Fruit fly (Drosophila melanogaster) whole organism, pupa: ENCODE results near the gene CG5687.

ENCODE experiments used
- CG10348 ChIP-seq: fragments of 200-800 bp; sonication (Bioruptor generic); IDR thresholded peaks from 2 replicates; pipeline ENCODE4 v1.3.6; 2022; ENCODE audit warnings: missing biosample characterization, missing genetic modification characterization
- CG14655 ChIP-seq: fragments of 200-800 bp; sonication (Bioruptor generic); optimal IDR thresholded peaks from 3 replicates; lab custom pipeline; 2017; ENCODE audit warnings: mild to moderate bottlenecking, missing biosample characterization, missing genetic modification reagents, missing genetic modification characterization
- CG32121 ChIP-seq: fragments of 200-800 bp; sonication (Bioruptor generic); IDR thresholded peaks from 2 replicates; pipeline ENCODE4 v1.3.6; 2022; ENCODE audit warnings: missing biosample characterization, missing genetic modification characterization
- CG8159 ChIP-seq: fragments of 200-800 bp; sonication (Bioruptor generic); optimal IDR thresholded peaks from 3 replicates; lab custom pipeline; 2018; ENCODE audit warnings: missing biosample characterization, mild to moderate bottlenecking, missing genetic modification characterization, moderate library complexity
- CG8301 ChIP-seq: fragments of 200-800 bp; sonication (Bioruptor generic); optimal IDR thresholded peaks from 2 replicates; lab custom pipeline; 2018; ENCODE audit warnings: missing biosample characterization, mild to moderate bottlenecking, missing genetic modification characterization
- D1 ChIP-seq: fragments of 200-800 bp; sonication (Bioruptor generic); optimal IDR thresholded peaks from 2 replicates; lab custom pipeline; 2018; ENCODE audit warnings: missing biosample characterization, mild to moderate bottlenecking, missing genetic modification characterization, moderate library complexity
- EcR ChIP-seq: fragments of 200-800 bp; sonication (Bioruptor generic); optimal IDR thresholded peaks from 3 replicates; lab custom pipeline; 2019; ENCODE audit warnings: missing biosample characterization, missing genetic modification characterization, mild to moderate bottlenecking, moderate library complexity, missing genetic modification reagents
- Snoo ChIP-seq: fragments of 200-800 bp; sonication (Bioruptor generic); optimal IDR thresholded peaks from 3 replicates; lab custom pipeline; 2017; ENCODE audit warnings: missing biosample characterization, mild to moderate bottlenecking, missing genetic modification characterization, inconsistent platforms
- rn ChIP-seq: fragments of 200-800 bp; sonication (Bioruptor generic); IDR thresholded peaks from 2 replicates; pipeline ENCODE4 v1.3.6; 2022; ENCODE audit warnings: missing biosample characterization, missing genetic modification characterization

DNA sequence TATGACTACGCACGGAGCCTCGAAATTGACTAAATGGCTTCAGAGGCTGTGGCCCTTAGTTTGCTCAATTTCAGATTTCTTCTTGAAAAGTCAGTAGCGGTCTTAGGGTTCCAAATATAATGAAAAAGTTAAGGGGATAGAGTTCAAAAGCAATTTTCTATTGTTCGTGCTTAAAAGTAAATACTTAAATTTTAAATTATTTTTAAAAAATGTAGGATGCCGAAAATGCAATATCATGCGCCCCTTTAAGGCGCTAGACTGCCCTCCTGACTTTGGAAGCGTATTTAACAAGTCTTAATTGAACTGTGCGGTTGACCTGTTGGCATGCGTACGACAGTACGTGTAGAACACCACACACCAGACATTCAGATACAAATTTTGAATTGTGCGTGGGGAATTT, 24.2 kb downstream of the CG5687 start:
- no peak for TF ChIP-seq CG8301 (tag; lab: Kevin White, UChicago)
- TF ChIP-seq CG32121 (GFP tag; lab: Robert Waterston, UW) = no peak
- TF ChIP-seq CG14655 (GFP tag; lab: Kevin White, UChicago) = no peak
- no peak for TF ChIP-seq D1 (tag; lab: Kevin White, UChicago)
- no peak for TF ChIP-seq CG8159 (tag; lab: Kevin White, UChicago)
- TF ChIP-seq CG10348 (GFP tag; lab: Robert Waterston, UW) = no peak
- TF ChIP-seq EcR (GFP tag; lab: Kevin White, UChicago) = no peak
- no peak for TF ChIP-seq rn
- TF ChIP-seq Snoo (tag; lab: Kevin White, UChicago) = no peak
